Fruit fly (Drosophila melanogaster) whole organism, embryonic: Measurements from ENCODE around the gene RIOK2.
A peak's percentile ranks its signal among the peaks of the same experiment; 100 is the strongest.

Experiments used
- Antp ChIP-seq: fragments of 200-800 bp; sonication (Bioruptor generic); optimal IDR thresholded peaks from 3 replicates; lab custom pipeline; 2016; ENCODE audit warnings: missing biosample characterization, missing genetic modification characterization
- Atf3 ChIP-seq: fragments of 200-800 bp; sonication (Bioruptor generic); optimal IDR thresholded peaks from 3 replicates; lab custom pipeline; 2016; ENCODE audit warnings: missing biosample characterization, missing genetic modification characterization
- BtbVII ChIP-seq: fragments of 200-800 bp; sonication (Bioruptor generic); optimal IDR thresholded peaks from 3 replicates; lab custom pipeline; 2017; ENCODE audit warnings: missing biosample characterization, mild to moderate bottlenecking, missing genetic modification characterization
- CG10959 ChIP-seq: fragments of 200-800 bp; sonication (Bioruptor generic); IDR thresholded peaks from 2 replicates; pipeline ENCODE4 v1.3.6; 2022; ENCODE audit warnings: missing biosample characterization, missing genetic modification characterization
- CG11456 ChIP-seq: fragments of 200-800 bp; sonication (Bioruptor generic); IDR thresholded peaks from 3 replicates; pipeline ENCODE4 v1.3.6; 2022; ENCODE audit warnings: missing biosample characterization, missing genetic modification characterization
- CG12104 ChIP-seq: fragments of 200-800 bp; sonication (Bioruptor generic); optimal IDR thresholded peaks from 3 replicates; lab custom pipeline; 2016; ENCODE audit warnings: missing biosample characterization, missing genetic modification characterization
- CG12769 ChIP-seq: fragments of 200-800 bp; sonication (Bioruptor generic); optimal IDR thresholded peaks from 2 replicates; lab custom pipeline; 2019; ENCODE audit warnings: missing biosample characterization, mild to moderate bottlenecking, missing genetic modification characterization, moderate library complexity
- CG13287 ChIP-seq: fragments of 200-800 bp; sonication (Bioruptor generic); IDR thresholded peaks from 2 replicates; pipeline ENCODE4 v1.3.6; 2022; ENCODE audit warnings: missing biosample characterization, missing genetic modification characterization; ENCODE audit not compliant: partially characterized antibody
- CG14014 ChIP-seq: fragments of 200-800 bp; sonication (Bioruptor generic); IDR thresholded peaks from 2 replicates; pipeline ENCODE4 v1.3.6; 2022; ENCODE audit warnings: missing biosample characterization, missing genetic modification characterization
- CG14965 ChIP-seq: fragments of 200-800 bp; sonication (Bioruptor generic); optimal IDR thresholded peaks from 2 replicates; lab custom pipeline; 2016; ENCODE audit warnings: missing biosample characterization, missing genetic modification characterization, borderline replicate concordance
- CG17802 ChIP-seq: fragments of 200-800 bp; sonication (Bioruptor generic); optimal IDR thresholded peaks from 2 replicates; lab custom pipeline; 2018; ENCODE audit warnings: missing biosample characterization, mild to moderate bottlenecking, missing genetic modification characterization, moderate library complexity
- CG17829 ChIP-seq: fragments of 200-800 bp; optimal IDR thresholded peaks from 2 replicates; lab custom pipeline; 2019; ENCODE audit warnings: missing biosample characterization, mild to moderate bottlenecking, missing genetic modification characterization, moderate library complexity
- CG2199 ChIP-seq: fragments of 200-800 bp; sonication (Bioruptor generic); IDR thresholded peaks from 3 replicates; pipeline ENCODE4 v1.3.6; 2022; ENCODE audit warnings: missing biosample characterization, missing genetic modification characterization
- CG30020 ChIP-seq: fragments of 200-800 bp; optimal IDR thresholded peaks from 2 replicates; lab custom pipeline; 2019; ENCODE audit warnings: missing biosample characterization, mild to moderate bottlenecking, missing genetic modification characterization, moderate library complexity
- CG32767 ChIP-seq: fragments of 200-800 bp; sonication (Bioruptor generic); IDR thresholded peaks from 2 replicates; pipeline ENCODE4 v1.3.6; 2022; ENCODE audit warnings: missing biosample characterization, missing genetic modification characterization
- CG34376 ChIP-seq: fragments of 200-800 bp; sonication (Bioruptor generic); optimal IDR thresholded peaks from 2 replicates; lab custom pipeline; 2018; ENCODE audit warnings: missing biosample characterization, mild to moderate bottlenecking, missing genetic modification characterization
- CG34422 ChIP-seq: fragments of 200-800 bp; sonication (Bioruptor generic); IDR thresholded peaks from 3 replicates; pipeline ENCODE4 v1.3.6; 2022; ENCODE audit warnings: missing biosample characterization, missing genetic modification characterization
- CG9932 ChIP-seq: fragments of 200-800 bp; sonication (Bioruptor generic); IDR thresholded peaks from 2 replicates; pipeline ENCODE4 v1.3.6; 2022; ENCODE audit warnings: missing biosample characterization, missing genetic modification characterization
- ERR ChIP-seq: fragments of 200-800 bp; sonication (Bioruptor generic); optimal IDR thresholded peaks from 2 replicates; lab custom pipeline; 2016; ENCODE audit warnings: missing biosample characterization, missing genetic modification characterization
- Gsc ChIP-seq: fragments of 200-800 bp; sonication (Bioruptor generic); IDR thresholded peaks from 2 replicates; pipeline ENCODE4 v1.3.6; 2022; ENCODE audit warnings: missing biosample characterization, missing genetic modification characterization
- HHEX ChIP-seq: fragments of 200-800 bp; sonication (Bioruptor generic); optimal IDR thresholded peaks from 3 replicates; lab custom pipeline; 2017; ENCODE audit warnings: missing biosample characterization, mild to moderate bottlenecking, missing genetic modification characterization, missing genetic modification reagents
- HmgD ChIP-seq: fragments of 200-800 bp; sonication (Bioruptor generic); optimal IDR thresholded peaks from 3 replicates; lab custom pipeline; 2016; ENCODE audit warnings: missing biosample characterization, missing genetic modification characterization
- Hr78 ChIP-seq, 2 experiments: fragments of 200-800 bp in 1 of 2; fragments of >200 bp in 1 of 2; sonication (Bioruptor generic) in 1 of 2; optimal IDR thresholded peaks; 2 replicates each; lab custom pipeline; 2017 to 2019; ENCODE audit warnings: missing biosample characterization in 2 of 2, missing genetic modification characterization in 2 of 2, mild to moderate bottlenecking in 1 of 2, moderate library complexity in 1 of 2
- Hsf ChIP-seq: fragments of 200-800 bp; sonication (Bioruptor generic); optimal IDR thresholded peaks from 3 replicates; lab custom pipeline; 2016; ENCODE audit warnings: missing biosample characterization, missing genetic modification characterization
- Mad ChIP-seq: fragments of 200-800 bp; sonication (Bioruptor generic); optimal IDR thresholded peaks from 2 replicates; lab custom pipeline; 2016; ENCODE audit warnings: missing biosample characterization, missing genetic modification characterization
- Med ChIP-seq: fragments of 200-800 bp; sonication (Bioruptor generic); peaks from one replicate; lab custom pipeline; 2016; ENCODE audit warnings: missing biosample characterization, missing genetic modification characterization, mild to moderate bottlenecking, inconsistent platforms, moderate library complexity
- Mes4 ChIP-seq: fragments of 200-800 bp; sonication (Bioruptor generic); optimal IDR thresholded peaks from 2 replicates; lab custom pipeline; 2016; ENCODE audit warnings: missing biosample characterization, missing genetic modification characterization
- Nf-YB ChIP-seq: fragments of 200-800 bp; sonication (Bioruptor generic); optimal IDR thresholded peaks from 3 replicates; lab custom pipeline; 2019; ENCODE audit warnings: missing biosample characterization, mild to moderate bottlenecking, missing genetic modification characterization, moderate library complexity
- Ptx1 ChIP-seq: fragments of 200-800 bp; sonication (Bioruptor generic); IDR thresholded peaks from 2 replicates; pipeline ENCODE4 v1.3.6; 2022; ENCODE audit warnings: missing biosample characterization, missing genetic modification characterization
- cg ChIP-seq: fragments of 200-800 bp; sonication (Bioruptor generic); optimal IDR thresholded peaks from 3 replicates; lab custom pipeline; 2019; ENCODE audit warnings: missing biosample characterization, mild to moderate bottlenecking, missing genetic modification characterization, moderate library complexity
- chinmo ChIP-seq: fragments of 200-800 bp; sonication (Bioruptor generic); IDR thresholded peaks from 4 replicates; pipeline ENCODE4 v1.3.6; 2022; ENCODE audit warnings: missing biosample characterization, missing genetic modification characterization; ENCODE audit not compliant: partially characterized antibody
- corto ChIP-seq: fragments of 200-800 bp; sonication (Bioruptor generic); optimal IDR thresholded peaks from 2 replicates; lab custom pipeline; 2016; ENCODE audit warnings: missing biosample characterization, mild to moderate bottlenecking, missing genetic modification characterization, moderate library complexity
- cwo ChIP-seq: fragments of 200-800 bp; sonication (Bioruptor generic); optimal IDR thresholded peaks from 3 replicates; lab custom pipeline; 2017; ENCODE audit warnings: missing biosample characterization, missing genetic modification characterization, mild to moderate bottlenecking, moderate library complexity, missing genetic modification reagents
- dysf ChIP-seq: fragments of 200-800 bp; sonication (Bioruptor generic); IDR thresholded peaks from 3 replicates; pipeline ENCODE4 v1.3.6; 2022; ENCODE audit warnings: missing biosample characterization, missing genetic modification characterization
- ewg ChIP-seq: fragments of 200-800 bp; sonication (Bioruptor generic); optimal IDR thresholded peaks from 3 replicates; lab custom pipeline; 2017; ENCODE audit warnings: mild to moderate bottlenecking, missing biosample characterization, missing genetic modification reagents, missing genetic modification characterization
- exex ChIP-seq: fragments of 200-800 bp; sonication (Bioruptor generic); optimal IDR thresholded peaks from 4 replicates; lab custom pipeline; 2018; ENCODE audit warnings: missing biosample characterization, mild to moderate bottlenecking, missing genetic modification characterization, moderate library complexity
- gsb-n ChIP-seq: fragments of 200-800 bp; sonication (Bioruptor generic); optimal IDR thresholded peaks from 3 replicates; lab custom pipeline; 2018; ENCODE audit warnings: missing biosample characterization, mild to moderate bottlenecking, missing genetic modification characterization
- ken ChIP-seq: fragments of 200-800 bp; sonication (Bioruptor generic); IDR thresholded peaks from 3 replicates; pipeline ENCODE4 v1.3.6; 2022; ENCODE audit warnings: missing biosample characterization, missing genetic modification characterization
- kni ChIP-seq: fragments of 200-800 bp; sonication (Bioruptor generic); optimal IDR thresholded peaks from 3 replicates; lab custom pipeline; 2017; ENCODE audit warnings: mild to moderate bottlenecking, missing biosample characterization, missing genetic modification reagents, missing genetic modification characterization
- lilli ChIP-seq: fragments of 200-800 bp; sonication (Bioruptor generic); optimal IDR thresholded peaks from 3 replicates; lab custom pipeline; 2016; ENCODE audit warnings: missing biosample characterization, missing genetic modification characterization
- maf-S ChIP-seq: fragments of 200-800 bp; sonication (Bioruptor generic); optimal IDR thresholded peaks from 2 replicates; lab custom pipeline; 2016; ENCODE audit warnings: missing biosample characterization, missing genetic modification characterization
- mirr ChIP-seq: fragments of 200-800 bp; sonication (Bioruptor generic); optimal IDR thresholded peaks from 3 replicates; lab custom pipeline; 2018; ENCODE audit warnings: missing biosample characterization, mild to moderate bottlenecking, missing genetic modification characterization
- pzg ChIP-seq: fragments of 200-800 bp; sonication (Bioruptor generic); optimal IDR thresholded peaks from 3 replicates; lab custom pipeline; 2018; ENCODE audit warnings: missing biosample characterization, mild to moderate bottlenecking, missing genetic modification characterization, moderate library complexity
- sens ChIP-seq: fragments of 200-800 bp; sonication (Bioruptor generic); peaks from one replicate; lab custom pipeline; 2016; ENCODE audit warnings: missing biosample characterization, missing genetic modification characterization
- sim ChIP-seq: fragments of 200-800 bp; sonication (Bioruptor generic); IDR thresholded peaks from 2 replicates; pipeline ENCODE4 v1.3.6; 2022; ENCODE audit warnings: missing biosample characterization, missing genetic modification characterization
- slbo ChIP-seq: fragments of 200-800 bp; sonication (Bioruptor generic); IDR thresholded peaks from 2 replicates; pipeline ENCODE4 v1.3.6; 2022; ENCODE audit warnings: missing biosample characterization, missing genetic modification characterization
- sug ChIP-seq: fragments of 200-800 bp; optimal IDR thresholded peaks from 2 replicates; lab custom pipeline; 2019; ENCODE audit warnings: missing biosample characterization, mild to moderate bottlenecking, missing genetic modification characterization, moderate library complexity
- tin ChIP-seq: fragments of 200-800 bp; sonication (Bioruptor generic); optimal IDR thresholded peaks from 3 replicates; lab custom pipeline; 2016; ENCODE audit warnings: missing biosample characterization, missing genetic modification characterization
- toy ChIP-seq: fragments of 200-800 bp; sonication (Bioruptor generic); IDR thresholded peaks from 2 replicates; pipeline ENCODE4 v1.3.6; 2022; ENCODE audit warnings: missing biosample characterization, missing genetic modification characterization
- vnd ChIP-seq: fragments of 200-800 bp; sonication (Bioruptor generic); IDR thresholded peaks from 3 replicates; pipeline ENCODE4 v1.3.6; 2022; ENCODE audit warnings: missing biosample characterization, missing genetic modification characterization; ENCODE audit not compliant: partially characterized antibody

Gene RIOK2

DNA sequence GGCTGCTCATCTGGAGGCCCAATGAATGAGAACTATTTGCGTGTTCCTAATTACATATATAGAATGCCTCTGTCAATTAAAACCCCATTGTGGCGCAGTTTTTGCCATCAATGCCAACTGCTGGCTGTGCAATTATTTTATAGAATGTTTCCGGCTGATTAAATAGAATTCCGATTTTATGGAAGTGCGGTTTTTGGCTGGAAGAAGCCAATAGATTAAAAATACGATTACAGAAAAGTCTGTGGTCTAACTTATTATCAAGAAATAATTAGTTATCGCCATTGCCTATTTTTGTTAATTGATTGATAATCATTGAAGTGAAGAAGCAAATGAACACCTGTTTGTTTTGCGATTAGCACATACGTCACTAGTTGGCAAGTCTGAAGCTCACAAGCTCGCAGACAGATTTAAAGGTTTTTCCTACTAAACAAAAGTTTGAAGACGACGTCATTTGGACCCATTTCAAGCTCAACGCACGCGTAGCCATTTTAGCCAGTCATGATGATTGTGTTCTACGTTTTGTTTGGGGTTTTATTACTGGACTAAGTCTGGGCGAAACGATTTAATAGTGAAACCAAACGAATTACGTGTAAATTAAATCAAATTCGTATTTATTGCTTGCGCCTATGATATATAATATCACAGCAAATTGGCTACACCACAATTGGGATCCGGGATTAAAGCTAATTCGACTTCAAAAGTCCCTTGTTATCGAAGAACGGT is 40.3 kb downstream of the RIOK2 start (continued):
- TF ChIP-seq HHEX (GFP tag; lab: Kevin White, UChicago) (no peak), sim (no peak), gsb-n (tag; lab: Kevin White, UChicago) (no peak), cwo (GFP tag; lab: Kevin White, UChicago) (no peak), Nf-YB (GFP tag; lab: Kevin White, UChicago) (no peak), tin (GFP tag; lab: Kevin White, UChicago) (no peak), Mad (GFP tag; lab: Kevin White, UChicago) (no peak), CG34376 (GFP tag; lab: Kevin White, UChicago) (peak; percentile 48), CG34422 (GFP tag; lab: Robert Waterston, UW) (no peak), dysf (GFP tag; lab: Robert Waterston, UW) (no peak), Hsf (GFP tag; lab: Kevin White, UChicago) (no peak), CG12104 (GFP tag; lab: Kevin White, UChicago) (no peak), kni (GFP tag; lab: Kevin White, UChicago) (no peak), vnd (no peak), Gsc (GFP tag; lab: Robert Waterston, UW) (no peak), ken (GFP tag; lab: Robert Waterston, UW) (no peak), exex (tag; lab: Kevin White, UChicago) (peak; percentile 99), chinmo (0 out of 4 replicates have a peak, but pooled peaks have one; percentile 64), Mes4 (GFP tag; lab: Kevin White, UChicago) (no peak), Atf3 (GFP tag; lab: Kevin White, UChicago) (no peak), sens (no peak), Med (GFP tag; lab: Kevin White, UChicago) (peak; percentile 63), Ptx1 (GFP tag; lab: Robert Waterston, UW) (no peak), mirr (peak; percentile 40), BtbVII (GFP tag; lab: Kevin White, UChicago) (peak; percentile 58)
- TF ChIP-seq, all 482 proteins: peak for 10

DNA sequence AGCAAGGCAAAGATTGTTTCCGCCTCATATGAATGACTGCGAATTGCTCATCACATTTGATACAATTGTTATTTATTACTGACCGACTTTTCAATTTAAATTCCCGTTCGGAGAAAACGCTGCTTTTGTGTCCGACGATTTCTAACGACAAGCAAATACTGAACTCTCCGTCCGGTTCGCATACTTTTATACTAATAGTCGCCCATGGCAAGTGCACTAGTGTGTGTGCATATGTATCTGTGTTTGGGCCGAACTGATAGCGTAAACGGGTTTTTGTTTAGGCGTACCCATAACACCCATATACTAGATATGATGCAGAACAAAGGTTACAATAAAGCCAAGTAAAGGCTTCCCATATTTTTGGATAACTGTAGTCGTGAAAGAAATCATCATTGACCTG is 42.6 kb downstream of the RIOK2 start, which contains the start of gene CG10550:
Gene CG10550 (minus strand): TSS at position 164 of the 400 bp plus-strand sequence.
- TF ChIP-seq CG14014 (GFP tag; lab: Robert Waterston, UW), result no peak
- TF ChIP-seq Hr78 (GFP tag; optimal IDR thresholded peaks at IDR 0.05; lab: Kevin White, UChicago), result peak in 1 of 2 experiments; percentile 63
- no peak for TF ChIP-seq ERR (GFP tag; lab: Kevin White, UChicago)
- no peak for TF ChIP-seq pzg (GFP tag; lab: Kevin White, UChicago)
- no peak for TF ChIP-seq CG14965 (GFP tag; lab: Kevin White, UChicago)
- peak; percentile 20; the same call in 1 of the 2 replicates for TF ChIP-seq CG13287 (GFP tag; lab: Robert Waterston, UW)
- TF ChIP-seq maf-S (GFP tag; lab: Kevin White, UChicago), result no peak
- TF ChIP-seq cg (GFP tag; lab: Kevin White, UChicago), result peak; percentile 61
- TF ChIP-seq CG9932 (GFP tag; lab: Robert Waterston, UW), result no peak
- no peak for TF ChIP-seq toy (GFP tag; lab: Robert Waterston, UW)
- TF ChIP-seq slbo, result no peak
- TF ChIP-seq CG30020 (tag; lab: Kevin White, UChicago), result no peak
- TF ChIP-seq CG12769 (tag; lab: Kevin White, UChicago), result peak; percentile 51
- peak; percentile 11 for TF ChIP-seq Med (GFP tag; lab: Kevin White, UChicago)
- TF ChIP-seq chinmo, result peak; percentile 87; the same call in 2 of the 4 replicates
- no peak for TF ChIP-seq HmgD (GFP tag; lab: Kevin White, UChicago)
- TF ChIP-seq ewg (GFP tag; lab: Kevin White, UChicago), result no peak
- TF ChIP-seq lilli (GFP tag; lab: Kevin White, UChicago), result no peak
- no peak for TF ChIP-seq CG17802 (tag; lab: Kevin White, UChicago)
- no peak for TF ChIP-seq CG11456 (GFP tag; lab: Robert Waterston, UW)
- peak; percentile 38 for TF ChIP-seq sug (tag; lab: Kevin White, UChicago)
- no peak for TF ChIP-seq Antp (GFP tag; lab: Kevin White, UChicago)
- no peak for TF ChIP-seq CG17829
- no peak for TF ChIP-seq CG32767 (GFP tag; lab: Robert Waterston, UW)
- no peak for TF ChIP-seq CG10959
- peak; percentile 40; the same call in 1 of the 3 replicates for TF ChIP-seq CG2199 (GFP tag; lab: Robert Waterston, UW)
- no peak for TF ChIP-seq corto (GFP tag; lab: Kevin White, UChicago)
